Fruit fly (Drosophila melanogaster) whole organism, embryonic: Measurements from ENCODE around the gene CG7530.

Experiments used
- Atf-2 ChIP-seq: fragments of 200-800 bp; sonication (Bioruptor generic); optimal IDR thresholded peaks from 2 replicates; lab custom pipeline; 2016; ENCODE audit warnings: missing biosample characterization, missing genetic modification characterization
- BtbVII ChIP-seq: fragments of 200-800 bp; sonication (Bioruptor generic); optimal IDR thresholded peaks from 3 replicates; lab custom pipeline; 2017; ENCODE audit warnings: missing biosample characterization, mild to moderate bottlenecking, missing genetic modification characterization
- CG11695 ChIP-seq: fragments of 200-800 bp; sonication (Bioruptor generic); IDR thresholded peaks from 3 replicates; pipeline ENCODE4 v1.3.6; 2022; ENCODE audit warnings: missing biosample characterization, missing genetic modification characterization
- CG12659 ChIP-seq: fragments of 200-800 bp; sonication (Bioruptor generic); optimal IDR thresholded peaks from 3 replicates; lab custom pipeline; 2017; ENCODE audit warnings: mild to moderate bottlenecking, missing biosample characterization, missing genetic modification reagents, missing genetic modification characterization
- CG13894 ChIP-seq: fragments of 200-800 bp; sonication (Bioruptor generic); optimal IDR thresholded peaks from 3 replicates; lab custom pipeline; 2018; ENCODE audit warnings: missing biosample characterization, mild to moderate bottlenecking, missing genetic modification characterization, moderate library complexity
- CG14014 ChIP-seq: fragments of 200-800 bp; sonication (Bioruptor generic); IDR thresholded peaks from 2 replicates; pipeline ENCODE4 v1.3.6; 2022; ENCODE audit warnings: missing biosample characterization, missing genetic modification characterization
- CG17186 ChIP-seq: fragments of 200-800 bp; sonication (Bioruptor generic); optimal IDR thresholded peaks from 3 replicates; lab custom pipeline; 2017; ENCODE audit warnings: missing biosample characterization, missing genetic modification reagents, missing genetic modification characterization
- CG17612 ChIP-seq: fragments of 200-800 bp; sonication (Bioruptor generic); IDR thresholded peaks from 2 replicates; pipeline ENCODE4 v1.3.6; 2022; ENCODE audit warnings: missing biosample characterization, missing genetic modification characterization
- CG17912 ChIP-seq: fragments of 200-800 bp; sonication (Bioruptor generic); optimal IDR thresholded peaks from 2 replicates; lab custom pipeline; 2018; ENCODE audit warnings: missing biosample characterization, mild to moderate bottlenecking, missing genetic modification characterization
- CG18476 ChIP-seq: fragments of 200-800 bp; sonication (Bioruptor generic); optimal IDR thresholded peaks from 2 replicates; lab custom pipeline; 2016; ENCODE audit warnings: missing biosample characterization, mild to moderate bottlenecking, missing genetic modification characterization
- CG32767 ChIP-seq: fragments of 200-800 bp; sonication (Bioruptor generic); IDR thresholded peaks from 2 replicates; pipeline ENCODE4 v1.3.6; 2022; ENCODE audit warnings: missing biosample characterization, missing genetic modification characterization
- CG3281 ChIP-seq: fragments of 200-800 bp; sonication (Bioruptor generic); optimal IDR thresholded peaks from 3 replicates; lab custom pipeline; 2017; ENCODE audit warnings: missing biosample characterization, mild to moderate bottlenecking, missing genetic modification characterization
- CG4424 ChIP-seq: fragments of 200-800 bp; sonication (Bioruptor generic); optimal IDR thresholded peaks from 3 replicates; lab custom pipeline; 2016; ENCODE audit warnings: missing biosample characterization, missing genetic modification characterization
- CG6654 ChIP-seq: fragments of 200-800 bp; sonication (Bioruptor generic); optimal IDR thresholded peaks from 2 replicates; lab custom pipeline; 2017; ENCODE audit warnings: missing biosample characterization, mild to moderate bottlenecking, missing genetic modification characterization
- CG6813 ChIP-seq: fragments of 200-800 bp; sonication (Bioruptor generic); optimal IDR thresholded peaks from 2 replicates; lab custom pipeline; 2017; ENCODE audit warnings: missing biosample characterization, missing genetic modification characterization, mild to moderate bottlenecking, moderate library complexity, missing genetic modification reagents
- CG8089 ChIP-seq: fragments of 200-800 bp; sonication (Bioruptor generic); optimal IDR thresholded peaks from 3 replicates; lab custom pipeline; 2016; ENCODE audit warnings: missing biosample characterization, missing genetic modification characterization
- CG8290 ChIP-seq, 3 experiments: fragments of 200-800 bp; sonication (Bioruptor generic); optimal IDR thresholded peaks; 2 replicates each; lab custom pipeline; 2016 to 2019; ENCODE audit warnings: missing biosample characterization in 3 of 3, missing genetic modification characterization in 3 of 3, mild to moderate bottlenecking in 2 of 3, moderate library complexity in 1 of 3
- CG9876 ChIP-seq: fragments of 200-800 bp; sonication (Bioruptor generic); optimal IDR thresholded peaks from 2 replicates; lab custom pipeline; 2016; ENCODE audit warnings: missing biosample characterization, missing genetic modification characterization
- Doc3 ChIP-seq: fragments of 200-800 bp; sonication (Bioruptor generic); IDR thresholded peaks from 3 replicates; pipeline ENCODE4 v1.3.6; 2022; ENCODE audit warnings: missing biosample characterization, missing genetic modification characterization; ENCODE audit not compliant: partially characterized antibody
- HLHmδ ChIP-seq: fragments of 200-800 bp; sonication (Bioruptor generic); optimal IDR thresholded peaks from 2 replicates; lab custom pipeline; 2018; ENCODE audit warnings: missing biosample characterization, mild to moderate bottlenecking, missing genetic modification characterization, moderate library complexity
- HmgD ChIP-seq: fragments of 200-800 bp; sonication (Bioruptor generic); optimal IDR thresholded peaks from 3 replicates; lab custom pipeline; 2016; ENCODE audit warnings: missing biosample characterization, missing genetic modification characterization
- Hmx ChIP-seq: fragments of 200-800 bp; sonication (Bioruptor generic); optimal IDR thresholded peaks from 2 replicates; lab custom pipeline; 2016; ENCODE audit warnings: missing biosample characterization, missing genetic modification characterization
- MESR4 ChIP-seq: fragments of 200-800 bp; sonication (Bioruptor generic); optimal IDR thresholded peaks from 2 replicates; lab custom pipeline; 2018; ENCODE audit warnings: missing biosample characterization, mild to moderate bottlenecking, missing genetic modification characterization, moderate library complexity
- NfI ChIP-seq: fragments of 200-800 bp; sonication (Bioruptor generic); optimal IDR thresholded peaks from 3 replicates; lab custom pipeline; 2018; ENCODE audit warnings: missing biosample characterization, mild to moderate bottlenecking, missing genetic modification characterization, moderate library complexity
- Pdp1 ChIP-seq, 2 experiments: fragments of 200-800 bp; sonication (Bioruptor generic); optimal IDR thresholded peaks; 3 replicates each; lab custom pipeline; 2016; ENCODE audit warnings: missing biosample characterization in 2 of 2, missing genetic modification characterization in 2 of 2, mild to moderate bottlenecking in 1 of 2, moderate library complexity in 1 of 2
- ara ChIP-seq: fragments of 200-800 bp; sonication (Bioruptor generic); IDR thresholded peaks from 2 replicates; pipeline ENCODE4 v1.3.6; 2022; ENCODE audit warnings: missing biosample characterization, missing genetic modification characterization
- ci ChIP-seq: fragments of 200-800 bp; sonication (Bioruptor generic); IDR thresholded peaks from 3 replicates; pipeline ENCODE4 v1.3.6; 2022; ENCODE audit warnings: missing biosample characterization, missing genetic modification characterization
- corto ChIP-seq: fragments of 200-800 bp; sonication (Bioruptor generic); optimal IDR thresholded peaks from 2 replicates; lab custom pipeline; 2016; ENCODE audit warnings: missing biosample characterization, mild to moderate bottlenecking, missing genetic modification characterization, moderate library complexity
- dysf ChIP-seq: fragments of 200-800 bp; sonication (Bioruptor generic); IDR thresholded peaks from 3 replicates; pipeline ENCODE4 v1.3.6; 2022; ENCODE audit warnings: missing biosample characterization, missing genetic modification characterization
- grau ChIP-seq: fragments of 200-800 bp; optimal IDR thresholded peaks from 3 replicates; lab custom pipeline; 2019; ENCODE audit warnings: missing biosample characterization, mild to moderate bottlenecking, missing genetic modification characterization, moderate library complexity
- gsb-n ChIP-seq: fragments of 200-800 bp; sonication (Bioruptor generic); optimal IDR thresholded peaks from 3 replicates; lab custom pipeline; 2018; ENCODE audit warnings: missing biosample characterization, mild to moderate bottlenecking, missing genetic modification characterization
- hb ChIP-seq: fragments of 200-800 bp; sonication (Bioruptor generic); IDR thresholded peaks from 3 replicates; pipeline ENCODE4 v1.3.6; 2022; ENCODE audit warnings: missing biosample characterization, missing genetic modification characterization; ENCODE audit not compliant: partially characterized antibody
- hkb ChIP-seq, 2 experiments: fragments of 200-800 bp in 1 of 2; fragments of >200 bp in 1 of 2; sonication (Bioruptor generic) in 1 of 2; IDR thresholded peaks in 1 of 2; optimal IDR thresholded peaks in 1 of 2; 2 replicates each; pipeline versions ENCODE4 v1.3.6 to Lab custom; 2017 to 2022; ENCODE audit warnings: missing biosample characterization in 1 of 2, missing genetic modification characterization in 1 of 2
- insv ChIP-seq, 2 experiments: fragments of 200-800 bp; sonication (Bioruptor generic); optimal IDR thresholded peaks; 3 replicates each; lab custom pipeline; 2016 to 2018; ENCODE audit warnings: missing biosample characterization in 2 of 2, missing genetic modification characterization in 2 of 2
- jing ChIP-seq: fragments of 200-800 bp; sonication (Bioruptor generic); optimal IDR thresholded peaks from 2 replicates; lab custom pipeline; 2018; ENCODE audit warnings: missing biosample characterization, mild to moderate bottlenecking, missing genetic modification characterization
- lmd ChIP-seq: fragments of 200-800 bp; sonication (Bioruptor generic); IDR thresholded peaks from 2 replicates; pipeline ENCODE4 v1.3.6; 2022; ENCODE audit warnings: missing biosample characterization, missing genetic modification characterization
- mirr ChIP-seq: fragments of 200-800 bp; sonication (Bioruptor generic); optimal IDR thresholded peaks from 3 replicates; lab custom pipeline; 2018; ENCODE audit warnings: missing biosample characterization, mild to moderate bottlenecking, missing genetic modification characterization
- peb ChIP-seq: fragments of 200-800 bp; sonication (Bioruptor generic); IDR thresholded peaks from 2 replicates; pipeline ENCODE4 v1.3.6; 2022; ENCODE audit warnings: missing biosample characterization, missing genetic modification characterization
- pfk ChIP-seq: fragments of 200-800 bp; sonication (Bioruptor generic); optimal IDR thresholded peaks from 2 replicates; lab custom pipeline; 2018; ENCODE audit warnings: missing biosample characterization, mild to moderate bottlenecking, missing genetic modification characterization, moderate library complexity
- pho ChIP-seq: fragments of 200-800 bp; sonication (Bioruptor generic); optimal IDR thresholded peaks from 2 replicates; lab custom pipeline; 2016; ENCODE audit warnings: missing biosample characterization, missing genetic modification characterization
- pnt ChIP-seq: fragments of 200-800 bp; sonication (Bioruptor generic); optimal IDR thresholded peaks from 3 replicates; lab custom pipeline; 2016; ENCODE audit warnings: missing biosample characterization, missing genetic modification characterization
- pzg ChIP-seq: fragments of 200-800 bp; sonication (Bioruptor generic); optimal IDR thresholded peaks from 3 replicates; lab custom pipeline; 2018; ENCODE audit warnings: missing biosample characterization, mild to moderate bottlenecking, missing genetic modification characterization, moderate library complexity
- scrt ChIP-seq: fragments of 200-800 bp; sonication (Bioruptor generic); optimal IDR thresholded peaks from 2 replicates; lab custom pipeline; 2018; ENCODE audit warnings: missing biosample characterization, mild to moderate bottlenecking, missing genetic modification characterization, moderate library complexity
- sd ChIP-seq: fragments of 200-800 bp; sonication (Bioruptor generic); optimal IDR thresholded peaks from 3 replicates; lab custom pipeline; 2018; ENCODE audit warnings: missing biosample characterization, mild to moderate bottlenecking, missing genetic modification characterization, moderate library complexity
- shn ChIP-seq: fragments of 200-800 bp; sonication (Bioruptor generic); optimal IDR thresholded peaks from 3 replicates; lab custom pipeline; 2016; ENCODE audit warnings: missing biosample characterization, missing genetic modification characterization
- tin ChIP-seq: fragments of 200-800 bp; sonication (Bioruptor generic); optimal IDR thresholded peaks from 3 replicates; lab custom pipeline; 2016; ENCODE audit warnings: missing biosample characterization, missing genetic modification characterization
- trem ChIP-seq: fragments of 200-800 bp; optimal IDR thresholded peaks from 3 replicates; lab custom pipeline; 2019; ENCODE audit warnings: missing biosample characterization, mild to moderate bottlenecking, missing genetic modification characterization, moderate library complexity
- tx ChIP-seq: fragments of 200-800 bp; sonication (Bioruptor generic); optimal IDR thresholded peaks from 2 replicates; lab custom pipeline; 2016; ENCODE audit warnings: missing biosample characterization, missing genetic modification characterization
- yki ChIP-seq: fragments of >200 bp; optimal IDR thresholded peaks from 3 replicates; lab custom pipeline; 2018

CG7530 gene

dm6 chr3R:14696949-14697513, 34.3 kb downstream of the CG7530 start, which contains the start of gene Meltrin (continued):
- TF ChIP-seq tx (GFP tag; lab: Kevin White, UChicago) (no peak), CG8290 (GFP tag; optimal IDR thresholded peaks at IDR 0.05; lab: Kevin White, UChicago) (peak; percentile 79), CG8290 (tag; optimal IDR thresholded peaks at IDR 0.05; lab: Kevin White, UChicago) (peak; percentile 60 to 91), Doc3 (GFP tag; lab: Robert Waterston, UW) (no peak), CG17612 (GFP tag; lab: Robert Waterston, UW) (no peak), shn (GFP tag; lab: Kevin White, UChicago) (peak; percentile 25), gsb-n (tag; lab: Kevin White, UChicago) (peak; percentile 41), grau (tag; lab: Kevin White, UChicago) (peak; percentile 63), NfI (GFP tag; lab: Kevin White, UChicago) (peak; percentile 56), CG8089 (GFP tag; lab: Kevin White, UChicago) (peak; percentile 36), scrt (peak; percentile 61), pnt (GFP tag; lab: Kevin White, UChicago) (peak; percentile 9), CG3281 (GFP tag; lab: Kevin White, UChicago) (peak; percentile 51), BtbVII (peak; percentile 38), CG14014 (GFP tag; lab: Robert Waterston, UW) (no peak), tin (GFP tag; lab: Kevin White, UChicago) (no peak), CG4424 (GFP tag; lab: Kevin White, UChicago) (peak; percentile 32), insv (GFP tag; optimal IDR thresholded peaks at IDR 0.05; lab: Kevin White, UChicago) (peak; percentile 67 to 96), trem (tag; lab: Kevin White, UChicago) (peak; percentile 83), Pdp1 (GFP tag; optimal IDR thresholded peaks at IDR 0.05; lab: Kevin White, UChicago) (peak in 1 of 2 experiments; percentile 71), sd (peak; percentile 95), CG12659 (GFP tag; lab: Kevin White, UChicago) (peak; percentile 91), Hmx (GFP tag; lab: Kevin White, UChicago) (no peak), mirr (GFP tag; lab: Kevin White, UChicago) (peak; percentile 82), ci (GFP tag; lab: Robert Waterston, UW) (no peak), peb (GFP tag; lab: Robert Waterston, UW) (no peak), CG17912 (peak; percentile 71), CG17186 (GFP tag; lab: Kevin White, UChicago) (peak; percentile 19), CG13894 (tag; lab: Kevin White, UChicago) (peak; percentile 83), MESR4 (peak; percentile 87), corto (GFP tag; lab: Kevin White, UChicago) (no peak), pfk (GFP tag; lab: Kevin White, UChicago) (peak; percentile 46), HLHmδ (peak; percentile 93), ara (no peak), pzg (GFP tag; lab: Kevin White, UChicago) (peak; percentile 99), hkb (optimal IDR thresholded peaks at IDR 0.05; lab: Kevin White, UChicago) (no peak), hkb (GFP tag; IDR thresholded peaks at IDR 0.05; lab: Robert Waterston, UW) (no peak), yki (no peak), CG6813 (GFP tag; lab: Kevin White, UChicago) (peak; percentile 71), HmgD (GFP tag; lab: Kevin White, UChicago) (peak; percentile 51), hb (GFP tag; lab: Robert Waterston, UW) (no peak), CG6654 (GFP tag; lab: Kevin White, UChicago) (no peak), pho (GFP tag; lab: Kevin White, UChicago) (peak; percentile 46), lmd (GFP tag; lab: Robert Waterston, UW) (no peak), dysf (no peak), Atf-2 (peak; percentile 29), CG9876 (GFP tag; lab: Kevin White, UChicago) (peak; percentile 45), CG18476 (no peak), jing (GFP tag; lab: Kevin White, UChicago) (no peak), CG32767 (GFP tag; lab: Robert Waterston, UW) (no peak), CG11695 (no peak)
